Fruit fly (Drosophila melanogaster): Measurements from ENCODE around the gene RabX4.

RabX4 gene

dm6 chr3R:24828234-24828633 is at the start of gene RabX4:
Gene RabX4 (minus strand): TSS chr3R:24828409.
- TF ChIP-seq Sin3A (optimal IDR thresholded peaks at IDR 0.05) (no peak), insv (optimal IDR thresholded peaks at IDR 0.05) (no peak), psq (optimal IDR thresholded peaks at IDR 0.05) (no peak), Myc (optimal IDR thresholded peaks at IDR 0.05) (no peak), ttk (optimal IDR thresholded peaks at IDR 0.05) (no peak), h (optimal IDR thresholded peaks at IDR 0.05) (no peak)

- TF ChIP-seq ttk (optimal IDR thresholded peaks at IDR 0.05) (no peak), psq (optimal IDR thresholded peaks at IDR 0.05) (no peak), Myc (optimal IDR thresholded peaks at IDR 0.05) (no peak), Sin3A (optimal IDR thresholded peaks at IDR 0.05) (no peak), h (optimal IDR thresholded peaks at IDR 0.05) (no peak), insv (optimal IDR thresholded peaks at IDR 0.05) (no peak)
Measured at dm6 chr3R:24876843-24877457, 48.7 kb upstream of the RabX4 start, which contains the start of the genes CG11089 and CG31381. Gene CG11089 (plus strand): TSS chr3R:24877045. Gene CG31381 (plus strand): TSS chr3R:24877045.

dm6 chr3R:24875939-24876842 is 48.0 kb upstream of the RabX4 start, which contains the start of gene CG3744:
Gene CG3744 (minus strand): TSS chr3R:24876654.
- TF ChIP-seq h (optimal IDR thresholded peaks at IDR 0.05) (no peak), psq (optimal IDR thresholded peaks at IDR 0.05) (no peak), Sin3A (optimal IDR thresholded peaks at IDR 0.05) (no peak), ttk (optimal IDR thresholded peaks at IDR 0.05) (no peak), insv (optimal IDR thresholded peaks at IDR 0.05) (no peak), Myc (optimal IDR thresholded peaks at IDR 0.05) (no peak)

- TF ChIP-seq Sin3A (optimal IDR thresholded peaks at IDR 0.05) (no peak), Myc (optimal IDR thresholded peaks at IDR 0.05) (no peak), ttk (optimal IDR thresholded peaks at IDR 0.05) (no peak), insv (optimal IDR thresholded peaks at IDR 0.05) (no peak), h (optimal IDR thresholded peaks at IDR 0.05) (no peak), psq (optimal IDR thresholded peaks at IDR 0.05) (no peak)
Measured at dm6 chr3R:24870389-24871048, 42.3 kb upstream of the RabX4 start, which contains the start of gene CycB3. Gene CycB3 (minus strand): TSS chr3R:24870816.

dm6 chr3R:24867956-24868355 is 39.7 kb upstream of the RabX4 start:
- TF ChIP-seq Sin3A (optimal IDR thresholded peaks at IDR 0.05) (no peak), psq (optimal IDR thresholded peaks at IDR 0.05) (no peak), ttk (optimal IDR thresholded peaks at IDR 0.05) (no peak), h (optimal IDR thresholded peaks at IDR 0.05) (no peak), insv (optimal IDR thresholded peaks at IDR 0.05) (no peak), Myc (optimal IDR thresholded peaks at IDR 0.05) (no peak)

dm6 chr3R:24866976-24867375 is 38.8 kb upstream of the RabX4 start:
- no peak for TF ChIP-seq insv (optimal IDR thresholded peaks at IDR 0.05)
- no peak for TF ChIP-seq h (optimal IDR thresholded peaks at IDR 0.05)
- TF ChIP-seq Sin3A (optimal IDR thresholded peaks at IDR 0.05) = no peak
- no peak for TF ChIP-seq Myc (optimal IDR thresholded peaks at IDR 0.05)
- no peak for TF ChIP-seq ttk (optimal IDR thresholded peaks at IDR 0.05)
- TF ChIP-seq psq (optimal IDR thresholded peaks at IDR 0.05) = no peak

dm6 chr3R:24864719-24865400 is 36.7 kb upstream of the RabX4 start, which contains the start of the genes Srg1 and Elal:
Gene Srg1 (minus strand): TSS chr3R:24864732.
Gene Elal (plus strand): TSS chr3R:24865350.
- TF ChIP-seq insv (optimal IDR thresholded peaks at IDR 0.05) (no peak), psq (optimal IDR thresholded peaks at IDR 0.05) (no peak), Sin3A (optimal IDR thresholded peaks at IDR 0.05) (no peak), h (optimal IDR thresholded peaks at IDR 0.05) (no peak), ttk (optimal IDR thresholded peaks at IDR 0.05) (no peak), Myc (optimal IDR thresholded peaks at IDR 0.05) (no peak)

- no peak for TF ChIP-seq psq (optimal IDR thresholded peaks at IDR 0.05)
- TF ChIP-seq h (optimal IDR thresholded peaks at IDR 0.05) = no peak
- TF ChIP-seq insv (optimal IDR thresholded peaks at IDR 0.05) = no peak
- TF ChIP-seq ttk (optimal IDR thresholded peaks at IDR 0.05) = no peak
- TF ChIP-seq Myc (optimal IDR thresholded peaks at IDR 0.05) = no peak
- no peak for TF ChIP-seq Sin3A (optimal IDR thresholded peaks at IDR 0.05)
Measured at dm6 chr3R:24863894-24864293, 35.7 kb upstream of the RabX4 start.

dm6 chr3R:24862574-24863089 is 34.4 kb upstream of the RabX4 start, which contains the start of gene CG7016:
Gene CG7016 (plus strand): TSS chr3R:24862931.
- TF ChIP-seq insv (optimal IDR thresholded peaks at IDR 0.05) = no peak
- TF ChIP-seq Sin3A (optimal IDR thresholded peaks at IDR 0.05) = no peak
- TF ChIP-seq h (optimal IDR thresholded peaks at IDR 0.05) = no peak
- TF ChIP-seq psq (optimal IDR thresholded peaks at IDR 0.05) = no peak

dm6 chr3R:24862065-24862464 is 33.9 kb upstream of the RabX4 start, which contains the start of gene CG13640:
Gene CG13640 (minus strand): TSS chr3R:24862165.
- TF ChIP-seq ttk (optimal IDR thresholded peaks at IDR 0.05) (no peak), Sin3A (optimal IDR thresholded peaks at IDR 0.05) (no peak), psq (optimal IDR thresholded peaks at IDR 0.05) (no peak), Myc (optimal IDR thresholded peaks at IDR 0.05) (no peak), insv (optimal IDR thresholded peaks at IDR 0.05) (no peak), h (optimal IDR thresholded peaks at IDR 0.05) (no peak)

All from Kc167 (cell line).